Worm (Caenorhabditis elegans) whole organism, young adult: ENCODE results near the gene cdc-14.
"Not testable (repeated sequence)": the region's sequence is repeated elsewhere in the genome, so short reads cannot be mapped to it uniquely, and the experiment has no call there.

Source experiments
- B0336.3 ChIP-seq: fragments of 200-800 bp; sonication (Bioruptor generic); IDR thresholded peaks from 2 replicates; pipeline ENCODE4 v1.3.6; 2022; ENCODE audit warnings: missing genetic modification characterization, missing compliant biosample characterization
- F39B2.1 ChIP-seq: fragments of 200-800 bp; sonication (Bioruptor generic); IDR thresholded peaks from 2 replicates; pipeline ENCODE4 v1.3.6; 2022; ENCODE audit warnings: missing genetic modification reagents, missing genetic modification characterization, missing compliant biosample characterization
- F49E8.2 ChIP-seq: sonication (generic microtip); optimal IDR thresholded peaks from 3 replicates; lab custom pipeline; 2017; ENCODE audit warnings: missing genetic modification characterization, mild to moderate bottlenecking, missing compliant biosample characterization, antibody characterized with exemption, moderate library complexity; ENCODE audit not compliant: insufficient read depth
- F52B5.7 ChIP-seq: sonication (generic microtip); optimal IDR thresholded peaks from 2 replicates; lab custom pipeline; 2016; ENCODE audit warnings: mild to moderate bottlenecking, missing genetic modification characterization, missing compliant biosample characterization
- K11D2.4 ChIP-seq: fragments of 200-800 bp; sonication (Bioruptor generic); IDR thresholded peaks from 2 replicates; pipeline ENCODE4 v1.3.6; 2022; ENCODE audit warnings: missing genetic modification reagents, missing genetic modification characterization, missing compliant biosample characterization
- Y53F4B.3 ChIP-seq: fragments of 200-800 bp; sonication (Bioruptor generic); IDR thresholded peaks from 2 replicates; pipeline ENCODE4 v1.3.6; 2022; ENCODE audit warnings: missing genetic modification reagents, missing genetic modification characterization, missing compliant biosample characterization
- Y79H2A.3 ChIP-seq: fragments of 200-800 bp; sonication (Bioruptor generic); conservative IDR thresholded peaks from 2 replicates; pipeline ENCODE4 v1.3.6; 2022; ENCODE audit warnings: missing genetic modification reagents, missing genetic modification characterization, missing compliant biosample characterization
- Y95B8A.8 ChIP-seq: fragments of 200-800 bp; sonication (Bioruptor generic); IDR thresholded peaks from 2 replicates; pipeline ENCODE4 v1.3.6; 2022; ENCODE audit warnings: missing genetic modification reagents, missing genetic modification characterization, missing compliant biosample characterization
- ZK185.1 ChIP-seq: sonication (generic microtip); optimal IDR thresholded peaks from 2 replicates; lab custom pipeline; 2016; ENCODE audit warnings: mild to moderate bottlenecking, missing genetic modification characterization, missing compliant biosample characterization; ENCODE audit not compliant: poor library complexity, severe bottlenecking
- aptf-3 ChIP-seq: fragments of 200-800 bp; sonication (Bioruptor generic); IDR thresholded peaks from 2 replicates; pipeline ENCODE4 v1.3.6; 2022; ENCODE audit warnings: missing genetic modification characterization, missing compliant biosample characterization
- attf-6 ChIP-seq: fragments of 200-800 bp; sonication (Bioruptor generic); IDR thresholded peaks from 2 replicates; pipeline ENCODE4 v1.3.6; 2022; ENCODE audit warnings: missing genetic modification reagents, missing genetic modification characterization, missing compliant biosample characterization
- ccch-3 ChIP-seq: fragments of 200-800 bp; sonication (Bioruptor generic); optimal IDR thresholded peaks from 2 replicates; lab custom pipeline; 2018; ENCODE audit warnings: mild to moderate bottlenecking, missing genetic modification characterization, missing compliant biosample characterization
- cebp-1 ChIP-seq, 2 experiments: fragments of 200-800 bp in 1 of 2; sonication (Bioruptor generic) in 1 of 2; sonication (generic microtip) in 1 of 2; IDR thresholded peaks in 1 of 2; optimal IDR thresholded peaks in 1 of 2; 2 replicates each; pipeline versions ENCODE4 v1.3.6 to Lab custom; 2017 to 2022; ENCODE audit warnings: missing compliant biosample characterization in 2 of 2, missing genetic modification characterization in 2 of 2, mild to moderate bottlenecking in 1 of 2, missing genetic modification reagents in 1 of 2, moderate library complexity in 1 of 2
- die-1 ChIP-seq: sonication (generic microtip); optimal IDR thresholded peaks from 2 replicates; lab custom pipeline; 2016; ENCODE audit warnings: missing genotype, mild to moderate bottlenecking, missing genetic modification characterization, missing compliant biosample characterization
- dpl-1 ChIP-seq: fragments of 150-350 bp; optimal IDR thresholded peaks from 2 replicates; lab custom pipeline; 2014; ENCODE audit warnings: missing biosample characterization, missing genetic modification reagents, missing genetic modification characterization
- ets-4 ChIP-seq: fragments of 200-800 bp; sonication (Bioruptor generic); optimal IDR thresholded peaks from 2 replicates; lab custom pipeline; 2018; ENCODE audit warnings: mild to moderate bottlenecking, missing genetic modification characterization, missing compliant biosample characterization
- gei-17 ChIP-seq: fragments of 200-800 bp; sonication (Bioruptor generic); optimal IDR thresholded peaks from 2 replicates; lab custom pipeline; 2018; ENCODE audit warnings: mild to moderate bottlenecking, missing genetic modification characterization, missing compliant biosample characterization
- hmg-1.2 ChIP-seq: fragments of 200-800 bp; sonication (Bioruptor generic); IDR thresholded peaks from 2 replicates; pipeline ENCODE4 v1.3.6; 2022; ENCODE audit warnings: missing genetic modification reagents, missing genetic modification characterization, missing compliant biosample characterization
- lin-40 ChIP-seq: sonication (generic microtip); optimal IDR thresholded peaks from 2 replicates; lab custom pipeline; 2016; ENCODE audit warnings: missing genetic modification characterization, mild to moderate bottlenecking, missing compliant biosample characterization, missing genotype, missing genetic modification reagents
- madf-10 ChIP-seq: sonication (generic microtip); optimal IDR thresholded peaks from 2 replicates; lab custom pipeline; 2016; ENCODE audit warnings: mild to moderate bottlenecking, missing genetic modification characterization, missing compliant biosample characterization
- madf-3 ChIP-seq: fragments of 200-800 bp; sonication (Bioruptor generic); IDR thresholded peaks from 2 replicates; pipeline ENCODE4 v1.3.6; 2022; ENCODE audit warnings: missing genetic modification reagents, missing genetic modification characterization, missing compliant biosample characterization
- madf-6 ChIP-seq: fragments of 200-800 bp; sonication (Bioruptor generic); IDR thresholded peaks from 2 replicates; pipeline ENCODE4 v1.3.6; 2022; ENCODE audit warnings: missing genetic modification reagents, missing genetic modification characterization, missing compliant biosample characterization
- mcd-1 ChIP-seq: fragments of 200-800 bp; sonication (Bioruptor generic); IDR thresholded peaks from 2 replicates; pipeline ENCODE4 v1.3.6; 2022; ENCODE audit warnings: missing genetic modification reagents, missing genetic modification characterization, missing compliant biosample characterization
- nhr-27 ChIP-seq: fragments of 200-800 bp; sonication (Bioruptor generic); optimal IDR thresholded peaks from 2 replicates; lab custom pipeline; 2018; ENCODE audit warnings: mild to moderate bottlenecking, missing genetic modification characterization, moderate library complexity, missing compliant biosample characterization
- nhr-80 ChIP-seq: sonication (generic microtip); optimal IDR thresholded peaks from 2 replicates; lab custom pipeline; 2016; ENCODE audit warnings: missing genetic modification characterization, missing compliant biosample characterization
- sdz-38 ChIP-seq: sonication (generic microtip); optimal IDR thresholded peaks from 2 replicates; lab custom pipeline; 2016; ENCODE audit warnings: missing genotype, missing genetic modification characterization, missing compliant biosample characterization
- snpc-3.4 ChIP-seq: sonication (generic microtip); optimal IDR thresholded peaks from 2 replicates; lab custom pipeline; 2017; ENCODE audit warnings: missing genetic modification characterization, mild to moderate bottlenecking, missing compliant biosample characterization, antibody characterized with exemption, moderate library complexity, missing genotype, missing genetic modification reagents
- snpc-4 ChIP-seq, 5 experiments: fragments of 150-350 bp in 1 of 5; sonication (generic microtip) in 4 of 5; optimal IDR thresholded peaks; 2 replicates each; lab custom pipeline; 2014 to 2018; ENCODE audit warnings: missing genetic modification characterization in 5 of 5, missing biosample characterization in 3 of 5, antibody characterized with exemption in 2 of 5, mild to moderate bottlenecking in 2 of 5, missing compliant biosample characterization in 2 of 5, missing genotype in 2 of 5, moderate library complexity in 2 of 5, missing genetic modification reagents in 1 of 5
- somi-1 ChIP-seq: fragments of 200-800 bp; sonication (Bioruptor generic); optimal IDR thresholded peaks from 2 replicates; lab custom pipeline; 2018; ENCODE audit warnings: mild to moderate bottlenecking, missing genetic modification characterization, missing compliant biosample characterization
- sptf-2 ChIP-seq: fragments of 200-800 bp; sonication (Bioruptor generic); optimal IDR thresholded peaks from 2 replicates; lab custom pipeline; 2018; ENCODE audit warnings: mild to moderate bottlenecking, missing genetic modification characterization, missing compliant biosample characterization
- ztf-22 ChIP-seq: fragments of 200-800 bp; sonication (Bioruptor generic); optimal IDR thresholded peaks from 2 replicates; lab custom pipeline; 2018; ENCODE audit warnings: mild to moderate bottlenecking, missing genetic modification characterization, moderate library complexity, missing compliant biosample characterization
- ztf-26 ChIP-seq: sonication (generic microtip); optimal IDR thresholded peaks from 2 replicates; lab custom pipeline; 2017; ENCODE audit warnings: missing genetic modification characterization, missing compliant biosample characterization
- ztf-28 ChIP-seq: fragments of 200-800 bp; sonication (Bioruptor generic); IDR thresholded peaks from 2 replicates; pipeline ENCODE4 v1.3.6; 2022; ENCODE audit warnings: missing genetic modification reagents, missing genetic modification characterization, missing compliant biosample characterization
- ztf-6 ChIP-seq: fragments of 200-800 bp; sonication (Bioruptor generic); IDR thresholded peaks from 2 replicates; pipeline ENCODE4 v1.3.6; 2022; ENCODE audit warnings: missing genetic modification reagents, missing genetic modification characterization, missing compliant biosample characterization

The cdc-14 gene

ce11 chrII:5622383-5622939 lies 29.2 kb upstream of the cdc-14 start, which contains the start of the genes eif-3.L and npl-4.2:
Gene eif-3.L, minus strand, starts transcription at chrII:5622483.
Gene npl-4.2, plus strand, starts transcription at chrII:5622889.
- TF ChIP-seq ztf-22; sptf-2 (GFP tag; lab: Kevin White, UChicago); B0336.3 (GFP tag; lab: Robert Waterston, UW): not testable (repeated sequence)

ce11 chrII:5619298-5619697 lies 26.1 kb upstream of the cdc-14 start, which contains the start of gene dhs-6:
Gene dhs-6, minus strand, starts transcription at chrII:5619319.
- TF ChIP-seq madf-6: peak; percentile 15; the same call in 1 of the 2 replicates
- no peak for TF ChIP-seq cebp-1 (GFP tag; IDR thresholded peaks at IDR 0.05; lab: Robert Waterston, UW)
- TF ChIP-seq cebp-1 (tag; optimal IDR thresholded peaks at IDR 0.05; lab: Kevin White, UChicago): no peak
- 0 out of 2 replicates have a peak, but pooled peaks have one; percentile 28 for TF ChIP-seq madf-3
- TF ChIP-seq snpc-3.4 (tag; lab: Kevin White, UChicago): peak; percentile 49
- TF ChIP-seq ZK185.1 (tag; lab: Kevin White, UChicago): peak; percentile 49
- no peak for TF ChIP-seq sdz-38 (tag; lab: Kevin White, UChicago)
- TF ChIP-seq snpc-4 (GFP tag; optimal IDR thresholded peaks at IDR 0.05; lab: Kevin White, UChicago): no peak
- peak in 2 of 4 experiments; percentile 37 to 39 for TF ChIP-seq snpc-4 (tag; optimal IDR thresholded peaks at IDR 0.05; lab: Kevin White, UChicago)
- no peak for TF ChIP-seq gei-17 (GFP tag; lab: Kevin White, UChicago)
- TF ChIP-seq F49E8.2 (tag; lab: Kevin White, UChicago): no peak

ce11 chrII:5607756-5608155 lies 14.5 kb upstream of the cdc-14 start, which contains the start of gene C17G10.7:
Gene C17G10.7, minus strand, starts transcription at chrII:5607856.
- TF ChIP-seq Y79H2A.3 (GFP tag; lab: Robert Waterston, UW) (no peak), attf-6 (GFP tag; lab: Robert Waterston, UW) (no peak), nhr-27 (tag; lab: Kevin White, UChicago) (no peak), snpc-3.4 (tag; lab: Kevin White, UChicago) (no peak), Y95B8A.8 (no peak), Y53F4B.3 (GFP tag; lab: Robert Waterston, UW) (no peak), madf-10 (tag; lab: Kevin White, UChicago) (no peak), ets-4 (GFP tag; lab: Kevin White, UChicago) (no peak), hmg-1.2 (no peak)

ce11 chrII:5605538-5605945 lies 12.3 kb upstream of the cdc-14 start:
- TF ChIP-seq mcd-1 (0 out of 2 replicates have a peak, but pooled peaks have one; percentile 14), ztf-26 (tag; lab: Kevin White, UChicago) (peak; percentile 88), ccch-3 (GFP tag; lab: Kevin White, UChicago) (no peak), ztf-22 (no peak), nhr-80 (tag; lab: Kevin White, UChicago) (peak; percentile 54), lin-40 (tag; lab: Kevin White, UChicago) (peak; percentile 80), K11D2.4 (GFP tag; lab: Robert Waterston, UW) (0 out of 2 replicates have a peak, but pooled peaks have one; percentile 25), ztf-6 (GFP tag; lab: Robert Waterston, UW) (no peak), somi-1 (GFP tag; lab: Kevin White, UChicago) (peak; percentile 77), snpc-4 (GFP tag; optimal IDR thresholded peaks at IDR 0.05; lab: Kevin White, UChicago) (no peak), snpc-4 (tag; optimal IDR thresholded peaks at IDR 0.05; lab: Kevin White, UChicago) (peak in 1 of 4 experiments; percentile 40), hmg-1.2 (0 out of 2 replicates have a peak, but pooled peaks have one; percentile 14), F52B5.7 (tag; lab: Kevin White, UChicago) (no peak), die-1 (peak; percentile 49), aptf-3 (GFP tag; lab: Robert Waterston, UW) (no peak), F39B2.1 (no peak), ztf-28 (no peak), dpl-1 (GFP tag; lab: Kevin White, UChicago) (no peak)
